Worm (Caenorhabditis elegans): Measurements from ENCODE around the gene F59E12.1.
"Not testable (repeated sequence)": the region's sequence is repeated elsewhere in the genome, so short reads cannot be mapped to it uniquely, and the experiment has no call there.

The F59E12.1 gene

ce11 chrII:5654215-5654614, at the start of gene F59E12.1:
F59E12.1 (plus strand) TSS chrII:5654515.
- TF ChIP-seq flh-1 (GFP tag; optimal IDR thresholded peaks at IDR 0.05) (no peak), lsy-2 (tag; optimal IDR thresholded peaks at IDR 0.05) (no peak)

- TF ChIP-seq unc-62 (GFP tag; optimal IDR thresholded peaks at IDR 0.05): peak; percentile 57
- peak; percentile 84 for TF ChIP-seq elt-3 (tag; optimal IDR thresholded peaks at IDR 0.05)
- no peak for TF ChIP-seq elt-1 (tag; optimal IDR thresholded peaks at IDR 0.05; ENCODE audit: borderline replicate concordance, insufficient read depth)
These were observed 48.8 kb upstream of the F59E12.1 start for ce11 chrII:5605538-5605945.

- TF ChIP-seq nhr-2 (tag; optimal IDR thresholded peaks at IDR 0.05) (no peak), nhr-76 (tag; optimal IDR thresholded peaks at IDR 0.05) (no peak), zip-8 (tag; optimal IDR thresholded peaks at IDR 0.05) (no peak), elt-3 (tag; optimal IDR thresholded peaks at IDR 0.05) (no peak), lin-13 (tag; optimal IDR thresholded peaks at IDR 0.05) (no peak), lsy-2 (tag; optimal IDR thresholded peaks at IDR 0.05) (no peak), drap-1 (GFP tag; optimal IDR thresholded peaks at IDR 0.05) (no peak), M03D4.4 (tag; optimal IDR thresholded peaks at IDR 0.05) (no peak), unc-39 (tag; optimal IDR thresholded peaks at IDR 0.05) (no peak), sem-2 (GFP tag; optimal IDR thresholded peaks at IDR 0.05) (no peak), cnd-1 (tag; optimal IDR thresholded peaks at IDR 0.05) (no peak), elt-1 (tag; optimal IDR thresholded peaks at IDR 0.05; ENCODE audit: borderline replicate concordance, insufficient read depth) (no peak), bed-3 (GFP tag; optimal IDR thresholded peaks at IDR 0.05) (no peak), mab-5 (tag; optimal IDR thresholded peaks at IDR 0.05) (no peak), tbx-8 (GFP tag; optimal IDR thresholded peaks at IDR 0.05) (no peak), hlh-1 (tag; optimal IDR thresholded peaks at IDR 0.05) (no peak), nhr-28 (tag; optimal IDR thresholded peaks at IDR 0.05) (no peak), unc-120 (tag; optimal IDR thresholded peaks at IDR 0.05; ENCODE audit: poor library complexity, severe bottlenecking) (no peak), ces-1 (GFP tag; optimal IDR thresholded peaks at IDR 0.05) (no peak)
These were observed 46.6 kb upstream of the F59E12.1 start, which contains the start of gene C17G10.7 for ce11 chrII:5607756-5608155. C17G10.7 (minus strand) TSS chrII:5607856.

ce11 chrII:5619298-5619697, 35.0 kb upstream of the F59E12.1 start, which contains the start of gene dhs-6:
dhs-6 (minus strand) TSS chrII:5619319.
- TF ChIP-seq drap-1 (GFP tag; optimal IDR thresholded peaks at IDR 0.05) (no peak), pha-4 (tag; optimal IDR thresholded peaks at IDR 0.05) (no peak), unc-39 (tag; optimal IDR thresholded peaks at IDR 0.05) (no peak), mls-2 (tag; optimal IDR thresholded peaks at IDR 0.05) (no peak), nhr-28 (tag; optimal IDR thresholded peaks at IDR 0.05) (no peak), elt-3 (tag; optimal IDR thresholded peaks at IDR 0.05) (no peak), M03D4.4 (tag; optimal IDR thresholded peaks at IDR 0.05) (no peak), lin-13 (tag; optimal IDR thresholded peaks at IDR 0.05) (no peak), mab-5 (tag; optimal IDR thresholded peaks at IDR 0.05) (no peak), snpc-4 (tag; optimal IDR thresholded peaks at IDR 0.05) (no peak), lin-32 (GFP tag; optimal IDR thresholded peaks at IDR 0.05) (no peak), sptf-1 (tag; optimal IDR thresholded peaks at IDR 0.05) (no peak), nhr-237 (tag; optimal IDR thresholded peaks at IDR 0.05) (no peak), flh-1 (GFP tag; optimal IDR thresholded peaks at IDR 0.05) (no peak), zip-8 (tag; optimal IDR thresholded peaks at IDR 0.05) (no peak), ces-1 (GFP tag; optimal IDR thresholded peaks at IDR 0.05) (no peak), nhr-2 (tag; optimal IDR thresholded peaks at IDR 0.05) (no peak), sem-2 (GFP tag; optimal IDR thresholded peaks at IDR 0.05) (no peak), ceh-43 (GFP tag; optimal IDR thresholded peaks at IDR 0.05) (no peak)

- not testable (repeated sequence) for TF ChIP-seq unc-62 (GFP tag; optimal IDR thresholded peaks at IDR 0.05); pha-4 (tag; optimal IDR thresholded peaks at IDR 0.05); cnd-1 (tag; optimal IDR thresholded peaks at IDR 0.05)
These were observed 31.9 kb upstream of the F59E12.1 start, which contains the start of the genes eif-3.L and npl-4.2 for ce11 chrII:5622383-5622939. eif-3.L (minus strand) TSS chrII:5622483. npl-4.2 (plus strand) TSS chrII:5622889.

ce11 chrII:5628326-5628818, 25.9 kb upstream of the F59E12.1 start, which contains the start of gene F59E12.15:
F59E12.15 (minus strand) TSS chrII:5628376.
- TF ChIP-seq ceh-83 (GFP tag; optimal IDR thresholded peaks at IDR 0.05) (no peak), lsy-2 (tag; optimal IDR thresholded peaks at IDR 0.05) (no peak), drap-1 (GFP tag; optimal IDR thresholded peaks at IDR 0.05) (no peak)
